Fruit fly (Drosophila melanogaster): Measurements from ENCODE around the gene CG34140.

Gene CG34140

DNA sequence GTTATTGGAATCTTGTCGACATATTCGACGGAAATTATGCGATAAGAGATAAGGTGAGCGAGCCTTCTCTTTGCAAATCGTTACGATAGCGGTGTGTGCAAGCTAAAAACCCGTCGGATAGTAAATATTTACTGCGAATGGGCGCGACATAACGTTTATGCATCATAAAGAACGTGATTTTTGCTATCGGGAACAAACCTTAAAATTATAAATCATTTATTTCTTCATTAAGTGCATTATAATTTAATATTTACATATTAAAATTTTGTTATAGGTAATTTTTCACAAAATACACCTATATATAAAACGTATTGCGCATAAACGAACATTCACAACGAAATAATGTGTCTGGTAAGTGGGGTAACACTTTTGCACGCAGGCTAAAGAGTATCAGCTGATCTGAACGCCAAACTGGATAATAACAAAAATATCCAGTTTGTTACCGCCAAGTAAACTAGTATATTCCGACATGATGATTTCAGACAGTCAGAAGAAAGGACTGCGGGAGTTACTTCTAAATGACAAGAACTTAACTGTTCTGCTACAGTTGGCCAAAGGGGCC lies 21.6 kb upstream of the CG34140 start, which contains the start of the genes Gk1 and CG13876 (continued):
- peak; percentile 85 for TF ChIP-seq CG30020 (tag; optimal IDR thresholded peaks at IDR 0.05)
- peak; percentile 92 for TF ChIP-seq CG17385 (GFP tag; optimal IDR thresholded peaks at IDR 0.05)
- TF ChIP-seq CG1603 (tag; optimal IDR thresholded peaks at IDR 0.05), result peak; percentile 76
- TF ChIP-seq danr (GFP tag; IDR thresholded peaks at IDR 0.05), result peak; percentile 60; the same call in 1 of the 2 replicates
- TF ChIP-seq CG31441 (GFP tag; IDR thresholded peaks at IDR 0.05), result no peak; the same call in 1 of the 2 replicates
- peak; percentile 76 for TF ChIP-seq ac (GFP tag; optimal IDR thresholded peaks at IDR 0.05)
- peak; percentile 98 for TF ChIP-seq Hmr (GFP tag; optimal IDR thresholded peaks at IDR 0.05)
- TF ChIP-seq Mrtf (GFP tag; IDR thresholded peaks at IDR 0.05), result peak; percentile 85; the same call in 2 of the 3 replicates
- no peak for TF ChIP-seq hth (optimal IDR thresholded peaks at IDR 0.05)
- peak; percentile 95 for TF ChIP-seq D19A (tag; optimal IDR thresholded peaks at IDR 0.05)
- peak; percentile 94 for TF ChIP-seq CG9817 (tag; optimal IDR thresholded peaks at IDR 0.05)
- peak; percentile 97 for TF ChIP-seq Dek (tag; optimal IDR thresholded peaks at IDR 0.05)
- TF ChIP-seq Meics (GFP tag; optimal IDR thresholded peaks at IDR 0.05), result peak; percentile 97
- no peak for TF ChIP-seq mld (GFP tag; IDR thresholded peaks at IDR 0.05; ENCODE audit: partially characterized antibody)
- TF ChIP-seq sisA (GFP tag; IDR thresholded peaks at IDR 0.05), result peak; percentile 81
- TF ChIP-seq Stat92E (GFP tag; optimal IDR thresholded peaks at IDR 0.05), result peak in 1 of 3 experiments; percentile 70
- peak; percentile 86 for TF ChIP-seq org-1 (GFP tag; optimal IDR thresholded peaks at IDR 0.05)
- peak; percentile 94 for TF ChIP-seq CG18619 (GFP tag; optimal IDR thresholded peaks at IDR 0.05)
- TF ChIP-seq CG11456 (GFP tag; IDR thresholded peaks at IDR 0.05), result peak; percentile 82; the same call in 2 of the 3 replicates
- TF ChIP-seq her (GFP tag; optimal IDR thresholded peaks at IDR 0.05), result peak; percentile 47
- peak; percentile 98 for TF ChIP-seq CG12659 (GFP tag; optimal IDR thresholded peaks at IDR 0.05)
- TF ChIP-seq cad (GFP tag; optimal IDR thresholded peaks at IDR 0.05), result no peak
- peak; percentile 74 for TF ChIP-seq stwl (tag; optimal IDR thresholded peaks at IDR 0.05)
- TF ChIP-seq Abd-B (GFP tag; optimal IDR thresholded peaks at IDR 0.05), result peak; percentile 87
- peak; percentile 96 for TF ChIP-seq phol (tag; optimal IDR thresholded peaks at IDR 0.05)
- TF ChIP-seq Tbp (GFP tag; optimal IDR thresholded peaks at IDR 0.05), result no peak
- peak; percentile 96 for TF ChIP-seq CG3281 (GFP tag; optimal IDR thresholded peaks at IDR 0.05)
- TF ChIP-seq Lim3 (GFP tag; IDR thresholded peaks at IDR 0.05), result peak; percentile 29; the same call in 1 of the 2 replicates
- peak; percentile 92 for TF ChIP-seq CG33557 (GFP tag; optimal IDR thresholded peaks at IDR 0.05)
- TF ChIP-seq CG14860 (GFP tag; IDR thresholded peaks at IDR 0.05; ENCODE audit: partially characterized antibody), result no peak
- TF ChIP-seq CG4854 (GFP tag; optimal IDR thresholded peaks at IDR 0.05), result peak; percentile 69
- TF ChIP-seq CG3065 (GFP tag; optimal IDR thresholded peaks at IDR 0.05), result peak; percentile 74
- peak; percentile 91 for TF ChIP-seq CG2120 (GFP tag; optimal IDR thresholded peaks at IDR 0.05)
- TF ChIP-seq PHDP (tag; optimal IDR thresholded peaks at IDR 0.05), result peak; percentile 99
- TF ChIP-seq HLH3B (GFP tag; IDR thresholded peaks at IDR 0.05), result peak; percentile 94
- no peak for TF ChIP-seq ash1 (GFP tag; optimal IDR thresholded peaks at IDR 0.05)
- peak; percentile 92 for TF ChIP-seq seq (GFP tag; IDR thresholded peaks at IDR 0.05)
- peak; percentile 96 for TF ChIP-seq Hand (GFP tag; optimal IDR thresholded peaks at IDR 0.05)

DNA sequence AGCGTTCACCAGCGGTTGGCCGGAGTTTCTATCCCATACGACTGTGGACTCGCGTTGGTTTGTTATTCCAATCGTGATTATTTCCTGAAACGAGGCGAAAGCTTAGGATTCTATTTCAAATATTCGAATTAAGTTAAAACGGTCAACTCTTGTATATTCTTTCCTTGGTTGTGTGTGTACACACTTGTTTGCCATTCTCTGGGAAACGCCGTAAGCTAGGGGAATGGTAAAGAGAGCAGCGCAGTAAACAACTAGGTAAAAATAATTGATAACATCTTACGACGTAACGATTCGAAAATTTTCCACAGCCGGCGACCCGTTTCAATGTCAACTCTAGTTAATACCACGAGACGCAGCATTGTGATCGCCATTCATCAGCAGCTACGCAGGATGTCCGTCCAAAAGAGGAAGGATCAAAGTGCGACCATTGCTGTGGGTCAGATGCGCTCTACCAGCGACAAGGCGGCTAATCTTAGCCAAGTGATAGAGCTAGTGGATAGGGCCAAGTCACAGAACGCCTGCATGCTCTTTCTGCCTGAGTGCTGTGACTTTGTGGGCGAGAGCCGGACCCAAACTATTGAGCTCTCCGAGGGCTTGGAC lies 19.4 kb upstream of the CG34140 start, which contains the start of gene NitFhit:
Gene NitFhit, plus strand, starts transcription at position 195 of the 600 bp plus-strand sequence.
- TF ChIP-seq CG4820 (GFP tag; optimal IDR thresholded peaks at IDR 0.05) (peak; percentile 87), Sox102F (GFP tag; optimal IDR thresholded peaks at IDR 0.05) (no peak), lmd (GFP tag; IDR thresholded peaks at IDR 0.05) (no peak), ac (GFP tag; optimal IDR thresholded peaks at IDR 0.05) (no peak), Nf-YC (tag; optimal IDR thresholded peaks at IDR 0.05) (no peak), Trl (optimal IDR thresholded peaks at IDR 0.05) (peak in 1 of 2 experiments; percentile 18), Trl (GFP tag; optimal IDR thresholded peaks at IDR 0.05) (no peak), CG3995 (GFP tag; optimal IDR thresholded peaks at IDR 0.05) (no peak), Dll (GFP tag; IDR thresholded peaks at IDR 0.05; ENCODE audit: partially characterized antibody) (no peak; the same call in 3 of the 4 replicates), crp (GFP tag; optimal IDR thresholded peaks at IDR 0.05) (peak in 1 of 2 experiments; percentile 73), nerfin-1 (tag; optimal IDR thresholded peaks at IDR 0.05) (no peak), CG34422 (GFP tag; IDR thresholded peaks at IDR 0.05) (no peak), br (optimal IDR thresholded peaks at IDR 0.05) (no peak), ato (GFP tag; IDR thresholded peaks at IDR 0.05; ENCODE audit: partially characterized antibody) (no peak)

All from whole organism, embryonic.